Worm (Caenorhabditis elegans) whole organism, L4 larva: ENCODE measurements around the gene T05H4.3.

Experiments used
- skn-1 ChIP-seq: fragments of 150-350 bp; optimal IDR thresholded peaks from 2 replicates; lab custom pipeline; 2014; ENCODE audit warnings: missing biosample characterization, missing genetic modification characterization
- zag-1 ChIP-seq: fragments of 150-350 bp; optimal IDR thresholded peaks from 2 replicates; lab custom pipeline; 2014; ENCODE audit warnings: missing biosample characterization, missing genetic modification characterization
- zfp-2 ChIP-seq: sonication (generic microtip); optimal IDR thresholded peaks from 2 replicates; lab custom pipeline; 2016; ENCODE audit warnings: mild to moderate bottlenecking, missing genetic modification characterization, missing compliant biosample characterization

DNA sequence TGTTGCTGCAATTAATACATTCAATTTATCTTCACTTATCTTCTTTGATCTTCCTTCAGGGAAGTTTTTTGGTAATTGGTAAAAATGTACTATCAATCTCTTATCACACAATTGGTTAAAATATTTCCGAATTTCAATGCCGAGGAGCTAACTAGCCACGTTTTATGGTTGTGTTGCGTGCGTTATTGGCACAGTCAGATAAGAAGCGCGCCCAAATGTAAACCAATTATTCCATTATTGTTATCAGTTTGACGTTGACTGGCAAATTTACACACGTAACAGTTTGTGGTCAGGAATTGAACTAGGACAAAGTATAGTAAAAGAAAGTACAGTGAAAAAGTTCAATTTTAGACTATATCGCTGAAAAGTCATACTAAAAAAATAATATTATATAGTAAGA, 34.5 kb upstream of the T05H4.3 start:
- TF ChIP-seq skn-1: no peak
- no peak for TF ChIP-seq zag-1 (tag; lab: Kevin White, UChicago)
- no peak for TF ChIP-seq zfp-2 (tag; lab: Kevin White, UChicago)
